Comparison of ENCODE assay signal across 5 fruit fly cellular contexts in the genomic region with DNA sequence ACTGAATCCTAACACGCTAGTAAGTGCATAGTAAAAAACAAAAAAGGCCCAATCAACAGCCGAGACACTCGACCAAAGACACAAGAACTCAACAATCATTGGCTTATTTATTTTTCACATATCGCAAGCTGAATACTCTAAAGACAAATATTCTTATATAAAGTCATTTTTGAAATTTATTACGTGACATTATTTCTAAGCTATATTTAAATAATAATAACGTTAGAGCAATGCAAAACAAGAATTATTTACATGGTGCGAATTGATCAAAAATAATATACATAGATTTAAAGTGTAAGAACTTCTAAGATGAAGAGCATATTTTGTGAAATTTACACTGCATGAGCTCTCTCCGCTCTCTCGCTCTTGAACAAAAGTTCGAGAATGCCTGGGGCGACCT.
TF ChIP-seq lines count a peak whose summit lies in the region.

No protein-coding gene starts in this region.

- no peak for TF ChIP-seq CTCF in whole organism, embryonic (GFP tag; optimal IDR thresholded peaks at IDR 0.05; lab: Kevin White, UChicago)

TF ChIP-seq in whole organism, adult, 20 proteins besides CTCF, POLR2A, EP300 and RAD21:
- TF ChIP-seq cic (GFP tag; optimal IDR thresholded peaks at IDR 0.05; lab: Kevin White, UChicago) (no peak), CG14711 (tag; optimal IDR thresholded peaks at IDR 0.05; lab: Kevin White, UChicago) (peak; percentile 24)

TF ChIP-seq in whole organism, embryonic, 481 proteins besides CTCF, POLR2A, EP300 and RAD21 (continues in another document):
- TF ChIP-seq CG30403 (GFP tag; optimal IDR thresholded peaks at IDR 0.05; lab: Kevin White, UChicago) (peak; percentile 4), Optix (GFP tag; IDR thresholded peaks at IDR 0.05; lab: Robert Waterston, UW) (no peak), rib (GFP tag; IDR thresholded peaks at IDR 0.05; lab: Robert Waterston, UW) (no peak), Aef1 (GFP tag; IDR thresholded peaks at IDR 0.05; lab: Robert Waterston, UW) (peak; percentile 42; the same call in 1 of the 3 replicates), Blimp-1 (GFP tag; optimal IDR thresholded peaks at IDR 0.05; lab: Kevin White, UChicago) (peak; percentile 81), CG4730 (GFP tag; IDR thresholded peaks at IDR 0.05; lab: Robert Waterston, UW) (no peak), CG8924 (tag; optimal IDR thresholded peaks at IDR 0.05; lab: Kevin White, UChicago) (peak; percentile 30), CG2712 (tag; optimal IDR thresholded peaks at IDR 0.05; lab: Kevin White, UChicago) (peak; percentile 87), Gug (GFP tag; IDR thresholded peaks at IDR 0.05; lab: Robert Waterston, UW) (peak; percentile 8; the same call in 1 of the 4 replicates), CG4404 (GFP tag; IDR thresholded peaks at IDR 0.05; lab: Robert Waterston, UW) (peak; percentile 27; the same call in 1 of the 2 replicates), CG10267 (tag; optimal IDR thresholded peaks at IDR 0.05; lab: Kevin White, UChicago) (peak; percentile 72), CG17361 (GFP tag; IDR thresholded peaks at IDR 0.05; lab: Robert Waterston, UW) (peak; percentile 57; the same call in 2 of the 3 replicates), CG14441 (GFP tag; IDR thresholded peaks at IDR 0.05; lab: Robert Waterston, UW) (0 out of 2 replicates have a peak, but pooled peaks have one; percentile 10), Ssrp (tag; optimal IDR thresholded peaks at IDR 0.05; lab: Kevin White, UChicago) (peak; percentile 22), CG17829 (tag; optimal IDR thresholded peaks at IDR 0.05; lab: Kevin White, UChicago) (peak; percentile 71), CG2678 (tag; optimal IDR thresholded peaks at IDR 0.05; lab: Kevin White, UChicago) (peak; percentile 70), CG16815 (GFP tag; optimal IDR thresholded peaks at IDR 0.05; lab: Kevin White, UChicago) (peak; percentile 15), CG14667 (GFP tag; IDR thresholded peaks at IDR 0.05; lab: Robert Waterston, UW) (peak; percentile 29; the same call in 1 of the 2 replicates), CG10979 (tag; optimal IDR thresholded peaks at IDR 0.05; lab: Kevin White, UChicago) (peak; percentile 82)

TF ChIP-seq in whole organism, prepupa, 60 proteins besides CTCF, POLR2A, EP300 and RAD21:
- no peak for TF ChIP-seq Lpt (GFP tag; optimal IDR thresholded peaks at IDR 0.05; lab: Kevin White, UChicago)
- no peak for TF ChIP-seq fd85E (GFP tag; optimal IDR thresholded peaks at IDR 0.05; lab: Kevin White, UChicago)
- no peak for TF ChIP-seq Hr4 (GFP tag; optimal IDR thresholded peaks at IDR 0.05; lab: Kevin White, UChicago)
- peak; percentile 7 for TF ChIP-seq Eip75B (GFP tag; optimal IDR thresholded peaks at IDR 0.05; lab: Kevin White, UChicago)
- TF ChIP-seq Met (GFP tag; optimal IDR thresholded peaks at IDR 0.05; lab: Kevin White, UChicago): peak; percentile 22
- TF ChIP-seq eg (GFP tag; IDR thresholded peaks at IDR 0.05; lab: Robert Waterston, UW): peak; percentile 71; the same call in 2 of the 3 replicates
- peak; percentile 5 for TF ChIP-seq CG8319 (GFP tag; optimal IDR thresholded peaks at IDR 0.05; lab: Kevin White, UChicago)
- TF ChIP-seq CG8119 (GFP tag; IDR thresholded peaks at IDR 0.05; lab: Robert Waterston, UW): peak; percentile 42; the same call in 1 of the 3 replicates
- peak; percentile 10 for TF ChIP-seq CG7368 (GFP tag; optimal IDR thresholded peaks at IDR 0.05; lab: Kevin White, UChicago)
- peak; percentile 57 for TF ChIP-seq spab (GFP tag; optimal IDR thresholded peaks at IDR 0.05; lab: Kevin White, UChicago)
- peak; percentile 49 for TF ChIP-seq CG10669 (GFP tag; optimal IDR thresholded peaks at IDR 0.05; lab: Kevin White, UChicago)
- no peak for TF ChIP-seq Hr38 (GFP tag; optimal IDR thresholded peaks at IDR 0.05; lab: Kevin White, UChicago)
- no peak for TF ChIP-seq CG16779 (tag; optimal IDR thresholded peaks at IDR 0.05; lab: Kevin White, UChicago)
- TF ChIP-seq Gug (GFP tag; IDR thresholded peaks at IDR 0.05; lab: Robert Waterston, UW): peak; percentile 67; the same call in 1 of the 2 replicates
- TF ChIP-seq CG10631 (GFP tag; optimal IDR thresholded peaks at IDR 0.05; lab: Kevin White, UChicago): peak; percentile 39
- no peak for TF ChIP-seq OdsH (GFP tag; optimal IDR thresholded peaks at IDR 0.05; lab: Kevin White, UChicago)
- peak; percentile 57 for TF ChIP-seq Ets96B (tag; optimal IDR thresholded peaks at IDR 0.05; lab: Kevin White, UChicago)
- no peak for TF ChIP-seq ss (GFP tag; optimal IDR thresholded peaks at IDR 0.05; lab: Kevin White, UChicago)
- TF ChIP-seq CG3032 (tag; optimal IDR thresholded peaks at IDR 0.05; lab: Kevin White, UChicago): peak; percentile 74
- TF ChIP-seq CG6808 (GFP tag; optimal IDR thresholded peaks at IDR 0.05; lab: Kevin White, UChicago): peak; percentile 37

TF ChIP-seq in whole organism, pupa, 21 proteins besides CTCF, POLR2A, EP300 and RAD21:
- peak; percentile 75 for TF ChIP-seq CG9948 (tag; optimal IDR thresholded peaks at IDR 0.05; lab: Kevin White, UChicago)
- TF ChIP-seq Pif1A (GFP tag; optimal IDR thresholded peaks at IDR 0.05; lab: Kevin White, UChicago): peak; percentile 28
- TF ChIP-seq CG12605 (GFP tag; IDR thresholded peaks at IDR 0.05; lab: Robert Waterston, UW): no peak
- no peak; the same call in 2 of the 3 replicates for TF ChIP-seq CG4496 (GFP tag; IDR thresholded peaks at IDR 0.05; lab: Robert Waterston, UW)
- TF ChIP-seq D1 (tag; optimal IDR thresholded peaks at IDR 0.05; lab: Kevin White, UChicago): peak; percentile 47
- peak; percentile 79 for TF ChIP-seq CG8159 (tag; optimal IDR thresholded peaks at IDR 0.05; lab: Kevin White, UChicago)
- TF ChIP-seq CG8301 (tag; optimal IDR thresholded peaks at IDR 0.05; lab: Kevin White, UChicago): peak; percentile 67
- no peak for TF ChIP-seq rn (GFP tag; IDR thresholded peaks at IDR 0.05; lab: Robert Waterston, UW)
- peak; percentile 40 for TF ChIP-seq CG34367 (tag; optimal IDR thresholded peaks at IDR 0.05; lab: Kevin White, UChicago)
- TF ChIP-seq gl (tag; optimal IDR thresholded peaks at IDR 0.05; lab: Kevin White, UChicago): no peak
- peak; percentile 45 for TF ChIP-seq Ets98B (GFP tag; IDR thresholded peaks at IDR 0.05; lab: Robert Waterston, UW)
- TF ChIP-seq EcR (GFP tag; optimal IDR thresholded peaks at IDR 0.05; lab: Kevin White, UChicago): no peak
- TF ChIP-seq fd96Ca (GFP tag; IDR thresholded peaks at IDR 0.05; lab: Robert Waterston, UW): no peak
- peak; percentile 38 for TF ChIP-seq CG15710 (tag; optimal IDR thresholded peaks at IDR 0.05; lab: Kevin White, UChicago)
- TF ChIP-seq Snoo (tag; optimal IDR thresholded peaks at IDR 0.05; lab: Kevin White, UChicago): no peak
- TF ChIP-seq CG17806 (tag; optimal IDR thresholded peaks at IDR 0.05; lab: Kevin White, UChicago): peak; percentile 80
- no peak; the same call in none of the 2 replicates for TF ChIP-seq CG32121 (GFP tag; IDR thresholded peaks at IDR 0.05; lab: Robert Waterston, UW)
- peak; percentile 67 for TF ChIP-seq CG14655 (GFP tag; optimal IDR thresholded peaks at IDR 0.05; lab: Kevin White, UChicago)
- no peak for TF ChIP-seq Pif1B (GFP tag; optimal IDR thresholded peaks at IDR 0.05; lab: Kevin White, UChicago)
- no peak for TF ChIP-seq CG10348 (GFP tag; IDR thresholded peaks at IDR 0.05; lab: Robert Waterston, UW)
- TF ChIP-seq CG13204 (GFP tag; optimal IDR thresholded peaks at IDR 0.05; lab: Kevin White, UChicago): no peak

TF ChIP-seq in whole organism, wandering third instar larva, 38 proteins besides CTCF, POLR2A, EP300 and RAD21:
- no peak for TF ChIP-seq Hnf4 (GFP tag; optimal IDR thresholded peaks at IDR 0.05; lab: Kevin White, UChicago)
- TF ChIP-seq CG32264 (GFP tag; optimal IDR thresholded peaks at IDR 0.05; lab: Kevin White, UChicago): no peak
- TF ChIP-seq tai (GFP tag; optimal IDR thresholded peaks at IDR 0.05; lab: Kevin White, UChicago): no peak
- no peak for TF ChIP-seq brk (GFP tag; optimal IDR thresholded peaks at IDR 0.05; lab: Kevin White, UChicago)
- TF ChIP-seq HLH106 (tag; optimal IDR thresholded peaks at IDR 0.05; lab: Kevin White, UChicago): peak; percentile 70
- no peak for TF ChIP-seq dmrt93B (GFP tag; optimal IDR thresholded peaks at IDR 0.05; lab: Kevin White, UChicago)
- TF ChIP-seq sv (GFP tag; optimal IDR thresholded peaks at IDR 0.05; lab: Kevin White, UChicago): no peak
- no peak for TF ChIP-seq N (GFP tag; optimal IDR thresholded peaks at IDR 0.05; lab: Kevin White, UChicago)
- TF ChIP-seq Sp1 (GFP tag; optimal IDR thresholded peaks at IDR 0.05; lab: Kevin White, UChicago): no peak
- peak in 1 of 2 experiments; percentile 23 for TF ChIP-seq foxo (GFP tag; optimal IDR thresholded peaks at IDR 0.05; lab: Kevin White, UChicago)
- TF ChIP-seq lola (GFP tag; optimal IDR thresholded peaks at IDR 0.05; lab: Kevin White, UChicago): no peak
- peak; percentile 30 for TF ChIP-seq fru (GFP tag; optimal IDR thresholded peaks at IDR 0.05; lab: Kevin White, UChicago)
- no peak for TF ChIP-seq dl (GFP tag; optimal IDR thresholded peaks at IDR 0.05; lab: Kevin White, UChicago; ENCODE audit: insufficient read depth in 1 of 2, partially characterized antibody in 2 of 2)
